Fruit fly (Drosophila melanogaster) whole organism, wandering third instar larva: Measurements from ENCODE around the gene CG15747.

Experiments used
- Abd-B ChIP-seq: fragments of >200 bp; optimal IDR thresholded peaks from 2 replicates; lab custom pipeline; 2017; ENCODE audit warnings: missing biosample characterization, missing genetic modification characterization
- CG32264 ChIP-seq: fragments of 200-800 bp; sonication (Bioruptor generic); optimal IDR thresholded peaks from 2 replicates; lab custom pipeline; 2016; ENCODE audit warnings: missing biosample characterization, missing genetic modification characterization
- CG9705 ChIP-seq: fragments of 200-800 bp; sonication (Bioruptor generic); optimal IDR thresholded peaks from 2 replicates; lab custom pipeline; 2018; ENCODE audit warnings: missing biosample characterization, mild to moderate bottlenecking, missing genetic modification characterization
- CrebA ChIP-seq: fragments of 200-800 bp; sonication (Bioruptor generic); optimal IDR thresholded peaks from 2 replicates; lab custom pipeline; 2016; ENCODE audit warnings: missing biosample characterization, mild to moderate bottlenecking, missing genetic modification characterization, borderline replicate concordance
- Dfd ChIP-seq: fragments of >200 bp; optimal IDR thresholded peaks from 2 replicates; lab custom pipeline; 2017; ENCODE audit warnings: missing biosample characterization, missing genetic modification characterization
- Dif ChIP-seq: fragments of 200-275, 200-300 bp; sonication (Bioruptor generic); optimal IDR thresholded peaks from 2 replicates; lab custom pipeline; 2018; ENCODE audit warnings: missing biosample characterization, missing genetic modification characterization; ENCODE audit not compliant: partially characterized antibody
- GATAd ChIP-seq: sonication (Bioruptor generic); optimal IDR thresholded peaks from 2 replicates; lab custom pipeline; 2016; ENCODE audit warnings: missing biosample characterization, missing genetic modification characterization
- HLH106 ChIP-seq: fragments of 200-800 bp; optimal IDR thresholded peaks from 3 replicates; lab custom pipeline; 2019; ENCODE audit warnings: missing biosample characterization, mild to moderate bottlenecking, missing genetic modification characterization, moderate library complexity
- Hnf4 ChIP-seq: fragments of 200-800 bp; sonication (Bioruptor generic); optimal IDR thresholded peaks from 2 replicates; lab custom pipeline; 2016; ENCODE audit warnings: missing biosample characterization, mild to moderate bottlenecking, missing genetic modification characterization
- Hr78 ChIP-seq: fragments of >200 bp; optimal IDR thresholded peaks from 2 replicates; lab custom pipeline; 2017; ENCODE audit warnings: missing biosample characterization, missing genetic modification characterization
- Hr83 ChIP-seq: fragments of 200-300 bp; sonication (Bioruptor generic); optimal IDR thresholded peaks from 2 replicates; lab custom pipeline; 2016; ENCODE audit warnings: missing biosample characterization, mild to moderate bottlenecking, missing genetic modification characterization, moderate library complexity; ENCODE audit not compliant: poor library complexity, severe bottlenecking
- Jra ChIP-seq: sonication (Bioruptor generic); optimal IDR thresholded peaks from 2 replicates; lab custom pipeline; 2016; ENCODE audit warnings: missing biosample characterization, missing genetic modification characterization
- Mio ChIP-seq: sonication (Bioruptor generic); optimal IDR thresholded peaks from 2 replicates; lab custom pipeline; 2016; ENCODE audit warnings: missing biosample characterization, missing genetic modification characterization
- Myc ChIP-seq: fragments of >200 bp; optimal IDR thresholded peaks from 2 replicates; lab custom pipeline; 2017
- N ChIP-seq: fragments of >200 bp; optimal IDR thresholded peaks from 2 replicates; lab custom pipeline; 2018; ENCODE audit warnings: missing biosample characterization, missing external identifiers, missing genetic modification characterization
- OdsH ChIP-seq: fragments of 200-800 bp; sonication (Bioruptor generic); optimal IDR thresholded peaks from 2 replicates; lab custom pipeline; 2016; ENCODE audit warnings: missing biosample characterization, mild to moderate bottlenecking, missing genetic modification characterization
- Rel ChIP-seq, 2 experiments: fragments of 200-800 bp; sonication (Bioruptor generic) in 1 of 2; optimal IDR thresholded peaks; 2 replicates in 1 of 2; 3 replicates in 1 of 2; lab custom pipeline; 2016 to 2019; ENCODE audit warnings: mild to moderate bottlenecking in 2 of 2, missing biosample characterization in 2 of 2, missing genetic modification characterization in 2 of 2, moderate library complexity in 1 of 2
- Sp1 ChIP-seq: fragments of 200-800 bp; sonication (Bioruptor generic); optimal IDR thresholded peaks from 3 replicates; lab custom pipeline; 2019; ENCODE audit warnings: missing biosample characterization, mild to moderate bottlenecking, missing genetic modification characterization, moderate library complexity
- Vsx2 ChIP-seq: fragments of 200-300, 225-300 bp; sonication (Bioruptor generic); optimal IDR thresholded peaks from 2 replicates; lab custom pipeline; 2018; ENCODE audit warnings: missing biosample characterization, missing genetic modification characterization; ENCODE audit not compliant: partially characterized antibody
- br ChIP-seq: fragments of 200-800 bp; sonication (Bioruptor generic); optimal IDR thresholded peaks from 2 replicates; lab custom pipeline; 2016; ENCODE audit warnings: missing biosample characterization, missing genetic modification characterization
- dmrt93B ChIP-seq: fragments of 200-800 bp; sonication (Bioruptor generic); optimal IDR thresholded peaks from 2 replicates; lab custom pipeline; 2018; ENCODE audit warnings: missing biosample characterization, mild to moderate bottlenecking, missing genetic modification characterization
- ey ChIP-seq: fragments of 200-800 bp; sonication (Bioruptor generic); optimal IDR thresholded peaks from 2 replicates; lab custom pipeline; 2016; ENCODE audit warnings: missing biosample characterization, missing genetic modification characterization
- foxo ChIP-seq, 2 experiments: fragments of 200-800 bp; sonication (Bioruptor generic); optimal IDR thresholded peaks; 2 replicates in 1 of 2; 3 replicates in 1 of 2; lab custom pipeline; 2016 to 2017; ENCODE audit warnings: missing biosample characterization in 2 of 2, missing genetic modification characterization in 2 of 2
- fru ChIP-seq: fragments of 200-800 bp; sonication (Bioruptor generic); optimal IDR thresholded peaks from 3 replicates; lab custom pipeline; 2016; ENCODE audit warnings: missing biosample characterization, mild to moderate bottlenecking, missing genetic modification characterization
- h ChIP-seq: fragments of 200-800 bp; sonication (Bioruptor generic); optimal IDR thresholded peaks from 3 replicates; lab custom pipeline; 2016; ENCODE audit warnings: missing biosample characterization, mild to moderate bottlenecking, missing genetic modification characterization
- jim ChIP-seq: fragments of 175-275, 200-325 bp; sonication (Bioruptor generic); optimal IDR thresholded peaks from 2 replicates; lab custom pipeline; 2016; ENCODE audit warnings: missing biosample characterization, mild to moderate bottlenecking, missing genetic modification characterization
- lola ChIP-seq: fragments of >200 bp; optimal IDR thresholded peaks from 2 replicates; lab custom pipeline; 2017; ENCODE audit warnings: missing biosample characterization, missing genetic modification characterization
- psq ChIP-seq: fragments of 200-800 bp; sonication (Bioruptor generic); optimal IDR thresholded peaks from 3 replicates; lab custom pipeline; 2017; ENCODE audit warnings: missing biosample characterization, mild to moderate bottlenecking, missing genetic modification characterization, moderate library complexity
- rgr ChIP-seq: fragments of 200-800 bp; sonication (Bioruptor generic); optimal IDR thresholded peaks from 3 replicates; lab custom pipeline; 2016; ENCODE audit warnings: missing biosample characterization, mild to moderate bottlenecking, missing genetic modification characterization
- sage ChIP-seq: fragments of 200-800 bp; sonication (Bioruptor generic); optimal IDR thresholded peaks from 2 replicates; lab custom pipeline; 2016; ENCODE audit warnings: missing biosample characterization, mild to moderate bottlenecking, missing genetic modification characterization
- sv ChIP-seq: fragments of 200-800 bp; sonication (Bioruptor generic); optimal IDR thresholded peaks from 3 replicates; lab custom pipeline; 2016; ENCODE audit warnings: missing biosample characterization, missing genetic modification characterization
- tai ChIP-seq: sonication (Bioruptor generic); optimal IDR thresholded peaks from 2 replicates; lab custom pipeline; 2016; ENCODE audit warnings: missing biosample characterization, missing genetic modification characterization
- usp ChIP-seq: fragments of >200 bp; optimal IDR thresholded peaks from 2 replicates; lab custom pipeline; 2017; ENCODE audit warnings: missing biosample characterization, missing genetic modification characterization
- woc ChIP-seq: sonication (Bioruptor generic); optimal IDR thresholded peaks from 2 replicates; lab custom pipeline; 2016; ENCODE audit warnings: missing biosample characterization, mild to moderate bottlenecking, missing genetic modification characterization

The CG15747 gene

DNA sequence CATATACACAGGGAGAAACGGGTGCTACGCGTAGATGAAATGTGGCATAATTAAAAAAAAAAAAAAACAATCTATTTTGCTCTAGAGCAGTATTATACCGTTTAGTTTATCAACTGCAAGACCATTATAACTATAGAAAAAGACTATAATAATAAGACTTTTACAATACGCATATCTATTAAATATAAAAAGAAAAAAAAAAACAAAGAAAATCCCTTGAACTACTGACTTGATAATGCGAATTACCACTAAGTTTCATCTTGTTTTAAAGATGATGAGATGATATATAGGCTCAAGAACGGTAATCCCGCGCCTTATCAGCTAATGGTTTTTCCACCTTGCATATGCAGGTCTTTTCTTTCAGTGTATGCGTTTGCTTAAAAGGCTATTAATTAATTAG is 30.9 kb upstream of the CG15747 start (continued):
- TF ChIP-seq CrebA (GFP tag; lab: Kevin White, UChicago) (no peak), h (peak; percentile 33), foxo (GFP tag; optimal IDR thresholded peaks at IDR 0.05; lab: Kevin White, UChicago) (peak in 1 of 2 experiments; percentile 58), Mio (GFP tag; lab: Kevin White, UChicago) (no peak)

DNA sequence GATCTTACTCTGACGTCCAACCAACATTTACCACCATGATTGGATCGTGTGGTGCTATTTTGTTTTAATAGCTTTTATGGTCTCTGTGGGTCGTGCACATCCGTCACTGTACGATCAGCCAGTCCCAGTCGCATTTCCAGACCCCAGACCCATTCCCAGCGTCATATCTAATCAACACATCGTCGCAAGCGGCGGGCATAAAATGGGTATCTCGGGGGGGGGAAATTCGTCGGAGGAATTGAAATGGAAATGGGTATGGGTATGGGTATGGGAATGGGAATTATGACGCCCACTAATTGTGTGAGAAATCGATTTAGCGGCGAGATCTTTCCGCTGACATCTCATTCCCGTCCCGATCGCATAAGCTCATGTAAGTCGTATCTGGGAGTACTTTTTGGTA is 27.4 kb upstream of the CG15747 start:
- TF ChIP-seq br (GFP tag; lab: Kevin White, UChicago) (peak; percentile 20), h (peak; percentile 37), dmrt93B (GFP tag; lab: Kevin White, UChicago) (no peak), Hnf4 (GFP tag; lab: Kevin White, UChicago) (no peak), Hr83 (peak; percentile 38), jim (no peak), HLH106 (no peak), psq (GFP tag; lab: Kevin White, UChicago) (no peak), Rel (GFP tag; optimal IDR thresholded peaks at IDR 0.05; lab: Kevin White, UChicago) (no peak), Rel (tag; optimal IDR thresholded peaks at IDR 0.05; lab: Kevin White, UChicago) (peak; percentile 49), tai (GFP tag; lab: Kevin White, UChicago) (no peak), sage (no peak), Hr78 (GFP tag; lab: Kevin White, UChicago) (no peak), woc (GFP tag; lab: Kevin White, UChicago) (no peak), CG9705 (GFP tag; lab: Kevin White, UChicago) (no peak), Myc (lab: Kevin White, UChicago) (no peak)

DNA sequence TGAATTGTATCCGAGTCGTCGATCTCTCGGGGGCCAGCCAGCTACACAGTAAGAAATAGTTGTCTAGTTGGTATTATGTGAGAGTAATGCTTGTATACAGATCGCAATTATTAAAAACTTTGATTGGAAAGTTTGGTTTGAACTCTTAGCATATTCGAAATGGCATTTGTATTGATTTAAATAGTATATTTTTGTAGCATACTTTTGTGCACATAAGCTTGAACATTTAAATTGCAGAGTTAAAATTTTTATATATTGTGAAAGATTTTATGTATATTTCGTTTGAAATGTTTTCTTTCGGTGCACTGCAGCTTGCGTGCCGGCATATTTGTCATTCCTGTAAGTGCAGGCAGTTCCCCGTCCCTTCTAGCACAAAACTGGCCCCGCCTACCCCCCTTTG is 25.9 kb upstream of the CG15747 start:
- TF ChIP-seq Dif (GFP tag; lab: Kevin White, UChicago) (no peak), Hr83 (no peak), HLH106 (peak; percentile 75), tai (GFP tag; lab: Kevin White, UChicago) (no peak), Vsx2 (GFP tag; lab: Kevin White, UChicago) (no peak), Sp1 (GFP tag; lab: Kevin White, UChicago) (peak; percentile 74), Jra (GFP tag; lab: Kevin White, UChicago) (no peak), rgr (GFP tag; lab: Kevin White, UChicago) (peak; percentile 41), Hr78 (GFP tag; lab: Kevin White, UChicago) (no peak), N (no peak), Rel (GFP tag; optimal IDR thresholded peaks at IDR 0.05; lab: Kevin White, UChicago) (no peak), Rel (tag; optimal IDR thresholded peaks at IDR 0.05; lab: Kevin White, UChicago) (peak; percentile 5), Mio (GFP tag; lab: Kevin White, UChicago) (no peak), dmrt93B (GFP tag; lab: Kevin White, UChicago) (peak; percentile 47), ey (GFP tag; lab: Kevin White, UChicago) (peak; percentile 49), woc (GFP tag; lab: Kevin White, UChicago) (peak; percentile 14), h (peak; percentile 47), br (GFP tag; lab: Kevin White, UChicago) (peak; percentile 31), sage (no peak), fru (GFP tag; lab: Kevin White, UChicago) (peak; percentile 53), psq (GFP tag; lab: Kevin White, UChicago) (peak; percentile 35), foxo (GFP tag; optimal IDR thresholded peaks at IDR 0.05; lab: Kevin White, UChicago) (peak in 1 of 2 experiments; percentile 56), Hnf4 (GFP tag; lab: Kevin White, UChicago) (peak; percentile 14), CG9705 (GFP tag; lab: Kevin White, UChicago) (no peak), Abd-B (no peak), OdsH (peak; percentile 20), lola (GFP tag; lab: Kevin White, UChicago) (no peak), CG32264 (GFP tag; lab: Kevin White, UChicago) (no peak)

DNA sequence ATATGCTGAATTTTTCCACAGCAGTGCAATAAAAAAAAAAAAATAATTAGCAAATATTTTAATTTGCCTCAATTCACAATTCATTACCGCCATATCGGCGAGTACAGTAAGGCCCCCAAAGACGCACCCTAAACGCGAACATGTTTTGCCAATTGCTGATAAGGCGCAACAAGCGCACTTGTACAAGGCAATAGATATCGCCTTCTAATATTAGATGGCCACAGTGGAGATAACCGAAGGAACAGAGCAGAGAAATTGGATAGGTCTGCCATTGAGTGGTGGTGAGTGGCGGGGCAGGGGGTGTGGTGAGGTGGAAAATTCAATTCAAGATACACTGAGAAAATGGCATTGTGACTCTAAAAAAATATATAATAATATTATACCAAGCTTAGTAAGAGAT is 25.0 kb upstream of the CG15747 start:
- no peak for TF ChIP-seq Dfd
- TF ChIP-seq foxo (GFP tag; optimal IDR thresholded peaks at IDR 0.05; lab: Kevin White, UChicago) = no peak
- no peak for TF ChIP-seq GATAd (GFP tag; lab: Kevin White, UChicago)
- TF ChIP-seq CG32264 (GFP tag; lab: Kevin White, UChicago) = no peak
- no peak for TF ChIP-seq woc (GFP tag; lab: Kevin White, UChicago)
- no peak for TF ChIP-seq sv
- TF ChIP-seq h = no peak
- TF ChIP-seq fru (GFP tag; lab: Kevin White, UChicago) = no peak
- no peak for TF ChIP-seq Dif (GFP tag; lab: Kevin White, UChicago)
- no peak for TF ChIP-seq HLH106
- TF ChIP-seq usp = no peak
- no peak for TF ChIP-seq N
- no peak for TF ChIP-seq Vsx2 (GFP tag; lab: Kevin White, UChicago)
- no peak for TF ChIP-seq Jra (GFP tag; lab: Kevin White, UChicago)
